Fruit fly (Drosophila melanogaster) whole organism, embryonic: ENCODE measurements around the gene CG7164.

Experiments used
- B-H2 ChIP-seq: fragments of 200-800 bp; sonication (Bioruptor generic); optimal IDR thresholded peaks from 2 replicates; lab custom pipeline; 2018; ENCODE audit warnings: missing biosample characterization, mild to moderate bottlenecking, missing genetic modification characterization
- C15 ChIP-seq: fragments of 200-800 bp; sonication (Bioruptor generic); IDR thresholded peaks from 3 replicates; pipeline ENCODE4 v1.3.6; 2022; ENCODE audit warnings: missing biosample characterization, missing genetic modification characterization
- CG11560 ChIP-seq: fragments of 200-800 bp; sonication (Bioruptor generic); IDR thresholded peaks from 3 replicates; pipeline ENCODE4 v1.3.6; 2022; ENCODE audit warnings: missing biosample characterization, missing genetic modification characterization
- CG12236 ChIP-seq: fragments of 200-800 bp; sonication (Bioruptor generic); optimal IDR thresholded peaks from 2 replicates; lab custom pipeline; 2016; ENCODE audit warnings: missing biosample characterization, missing genetic modification characterization
- CG1233 ChIP-seq: fragments of 200-800 bp; sonication (Bioruptor generic); optimal IDR thresholded peaks from 4 replicates; lab custom pipeline; 2018; ENCODE audit warnings: missing biosample characterization, mild to moderate bottlenecking, missing genetic modification characterization
- CG12942 ChIP-seq: fragments of 200-800 bp; sonication (Bioruptor generic); optimal IDR thresholded peaks from 3 replicates; lab custom pipeline; 2016; ENCODE audit warnings: missing biosample characterization, missing genetic modification characterization
- CG1529 ChIP-seq: fragments of 200-800 bp; sonication (Bioruptor generic); optimal IDR thresholded peaks from 3 replicates; lab custom pipeline; 2018; ENCODE audit warnings: missing biosample characterization, missing genetic modification characterization
- CG15479 ChIP-seq: fragments of 200-800 bp; sonication (Bioruptor generic); optimal IDR thresholded peaks from 3 replicates; lab custom pipeline; 2019; ENCODE audit warnings: missing biosample characterization, mild to moderate bottlenecking, missing genetic modification characterization, moderate library complexity
- CG15601 ChIP-seq: fragments of 200-800 bp; sonication (Bioruptor generic); optimal IDR thresholded peaks from 3 replicates; lab custom pipeline; 2019; ENCODE audit warnings: missing biosample characterization, mild to moderate bottlenecking, missing genetic modification characterization, moderate library complexity
- CG1832 ChIP-seq: fragments of 200-800 bp; sonication (Bioruptor generic); optimal IDR thresholded peaks from 2 replicates; lab custom pipeline; 2017; ENCODE audit warnings: missing biosample characterization, mild to moderate bottlenecking, missing genetic modification characterization, inconsistent platforms
- CG2875 ChIP-seq: fragments of 200-800 bp; sonication (Bioruptor generic); optimal IDR thresholded peaks from 2 replicates; lab custom pipeline; 2017; ENCODE audit warnings: missing biosample characterization, mild to moderate bottlenecking, missing genetic modification characterization, missing genetic modification reagents
- CG30403 ChIP-seq: fragments of 200-800 bp; sonication (Bioruptor generic); optimal IDR thresholded peaks from 3 replicates; lab custom pipeline; 2016; ENCODE audit warnings: missing biosample characterization, missing genetic modification characterization
- CG31365 ChIP-seq: fragments of 200-800 bp; sonication (Bioruptor generic); optimal IDR thresholded peaks from 2 replicates; lab custom pipeline; 2018; ENCODE audit warnings: missing biosample characterization, mild to moderate bottlenecking, missing genetic modification characterization
- CG32767 ChIP-seq: fragments of 200-800 bp; sonication (Bioruptor generic); IDR thresholded peaks from 2 replicates; pipeline ENCODE4 v1.3.6; 2022; ENCODE audit warnings: missing biosample characterization, missing genetic modification characterization
- CG3407 ChIP-seq: fragments of 200-800 bp; sonication (Bioruptor generic); optimal IDR thresholded peaks from 2 replicates; lab custom pipeline; 2018; ENCODE audit warnings: missing biosample characterization, mild to moderate bottlenecking, missing genetic modification characterization
- CG3847 ChIP-seq: fragments of 200-800 bp; sonication (Bioruptor generic); IDR thresholded peaks from 2 replicates; pipeline ENCODE4 v1.3.6; 2022; ENCODE audit warnings: missing biosample characterization, missing genetic modification characterization
- CG4328 ChIP-seq: fragments of 200-800 bp; sonication (Bioruptor generic); optimal IDR thresholded peaks from 3 replicates; lab custom pipeline; 2017; ENCODE audit warnings: missing biosample characterization, missing genetic modification reagents, missing genetic modification characterization
- CG4424 ChIP-seq: fragments of 200-800 bp; sonication (Bioruptor generic); optimal IDR thresholded peaks from 3 replicates; lab custom pipeline; 2016; ENCODE audit warnings: missing biosample characterization, missing genetic modification characterization
- CG5953 ChIP-seq: fragments of 200-800 bp; sonication (Bioruptor generic); IDR thresholded peaks from 2 replicates; pipeline ENCODE4 v1.3.6; 2022; ENCODE audit warnings: missing biosample characterization, missing genetic modification characterization
- CG6175 ChIP-seq: fragments of 200-800 bp; sonication (Bioruptor generic); IDR thresholded peaks from 3 replicates; pipeline ENCODE4 v1.3.6; 2022; ENCODE audit warnings: missing biosample characterization, missing genetic modification characterization
- CG6683 ChIP-seq: fragments of 200-800 bp; sonication (Bioruptor generic); optimal IDR thresholded peaks from 2 replicates; lab custom pipeline; 2017; ENCODE audit warnings: missing biosample characterization, mild to moderate bottlenecking, missing genetic modification characterization, missing genetic modification reagents
- CG6854 ChIP-seq: fragments of 200-800 bp; sonication (Bioruptor generic); optimal IDR thresholded peaks from 3 replicates; lab custom pipeline; 2017; ENCODE audit warnings: missing biosample characterization, mild to moderate bottlenecking, missing genetic modification characterization
- CG7556 ChIP-seq: fragments of 200-800 bp; sonication (Bioruptor generic); optimal IDR thresholded peaks from 2 replicates; lab custom pipeline; 2017; ENCODE audit warnings: missing biosample characterization, mild to moderate bottlenecking, missing genetic modification characterization
- CG8290 ChIP-seq, 3 experiments: fragments of 200-800 bp; sonication (Bioruptor generic); optimal IDR thresholded peaks; 2 replicates each; lab custom pipeline; 2016 to 2019; ENCODE audit warnings: missing biosample characterization in 3 of 3, missing genetic modification characterization in 3 of 3, mild to moderate bottlenecking in 2 of 3, moderate library complexity in 1 of 3
- CG8924 ChIP-seq: fragments of 200-800 bp; optimal IDR thresholded peaks from 3 replicates; lab custom pipeline; 2019; ENCODE audit warnings: missing biosample characterization, mild to moderate bottlenecking, missing genetic modification characterization, moderate library complexity
- CrebB ChIP-seq: fragments of 200-800 bp; sonication (Bioruptor generic); optimal IDR thresholded peaks from 3 replicates; lab custom pipeline; 2018; ENCODE audit warnings: missing biosample characterization, mild to moderate bottlenecking, missing genetic modification characterization
- Deaf1 ChIP-seq: fragments of 200-800 bp; optimal IDR thresholded peaks from 3 replicates; lab custom pipeline; 2019; ENCODE audit warnings: missing biosample characterization, mild to moderate bottlenecking, missing genetic modification characterization, moderate library complexity
- Fer2 ChIP-seq: fragments of 200-800 bp; sonication (Bioruptor generic); optimal IDR thresholded peaks from 2 replicates; lab custom pipeline; 2018; ENCODE audit warnings: missing biosample characterization, mild to moderate bottlenecking, missing genetic modification characterization, moderate library complexity
- Hr51 ChIP-seq, 2 experiments: fragments of 200-800 bp; sonication (Bioruptor generic); optimal IDR thresholded peaks; 2 replicates in 1 of 2; 3 replicates in 1 of 2; lab custom pipeline; 2016 to 2018; ENCODE audit warnings: missing biosample characterization in 2 of 2, missing genetic modification characterization in 2 of 2, mild to moderate bottlenecking in 1 of 2, moderate library complexity in 1 of 2
- Jarid2 ChIP-seq: fragments of 200-800 bp; sonication (Bioruptor generic); optimal IDR thresholded peaks from 3 replicates; lab custom pipeline; 2017; ENCODE audit warnings: mild to moderate bottlenecking, missing biosample characterization, missing genetic modification reagents, missing genetic modification characterization
- Meics ChIP-seq: fragments of 200-800 bp; sonication (Bioruptor generic); optimal IDR thresholded peaks from 2 replicates; lab custom pipeline; 2017; ENCODE audit warnings: missing biosample characterization, mild to moderate bottlenecking, missing genetic modification characterization
- NC2α ChIP-seq: fragments of 200-800 bp; sonication (Bioruptor generic); optimal IDR thresholded peaks from 2 replicates; lab custom pipeline; 2016; ENCODE audit warnings: missing biosample characterization, missing genetic modification characterization
- Optix ChIP-seq: fragments of 200-800 bp; sonication (Bioruptor generic); IDR thresholded peaks from 3 replicates; pipeline ENCODE4 v1.3.6; 2022; ENCODE audit warnings: missing biosample characterization, missing genetic modification characterization
- PHDP ChIP-seq: fragments of 200-800 bp; sonication (Bioruptor generic); optimal IDR thresholded peaks from 3 replicates; lab custom pipeline; 2018; ENCODE audit warnings: missing biosample characterization, mild to moderate bottlenecking, missing genetic modification characterization, moderate library complexity
- Pdp1 ChIP-seq, 2 experiments: fragments of 200-800 bp; sonication (Bioruptor generic); optimal IDR thresholded peaks; 3 replicates each; lab custom pipeline; 2016; ENCODE audit warnings: missing biosample characterization in 2 of 2, missing genetic modification characterization in 2 of 2, mild to moderate bottlenecking in 1 of 2, moderate library complexity in 1 of 2
- Side ChIP-seq: fragments of 200-800 bp; sonication (Bioruptor generic); optimal IDR thresholded peaks from 2 replicates; lab custom pipeline; 2016; ENCODE audit warnings: missing biosample characterization, missing genetic modification characterization
- Sox100B ChIP-seq: fragments of 200-800 bp; sonication (Bioruptor generic); optimal IDR thresholded peaks from 3 replicates; lab custom pipeline; 2018; ENCODE audit warnings: missing biosample characterization, mild to moderate bottlenecking, missing genetic modification characterization
- Sry-δ ChIP-seq: fragments of 200-800 bp; sonication (Bioruptor generic); optimal IDR thresholded peaks from 2 replicates; lab custom pipeline; 2016; ENCODE audit warnings: missing biosample characterization, missing genetic modification characterization
- Stat92E ChIP-seq, 3 experiments: fragments of >200 bp in 2 of 3; fragments of 200-800 bp in 1 of 3; sonication (Bioruptor generic) in 1 of 3; optimal IDR thresholded peaks; 2 replicates each; lab custom pipeline; 2017 to 2019; ENCODE audit warnings: missing biosample characterization in 3 of 3, missing genetic modification characterization in 3 of 3, mild to moderate bottlenecking in 1 of 3, moderate library complexity in 1 of 3
- ash1 ChIP-seq: fragments of 200-800 bp; sonication (Bioruptor generic); optimal IDR thresholded peaks from 2 replicates; lab custom pipeline; 2018; ENCODE audit warnings: missing biosample characterization, mild to moderate bottlenecking, missing genetic modification characterization
- btn ChIP-seq: fragments of 200-800 bp; sonication (Bioruptor generic); optimal IDR thresholded peaks from 2 replicates; lab custom pipeline; 2016; ENCODE audit warnings: missing biosample characterization, missing genetic modification characterization
- cg ChIP-seq: fragments of 200-800 bp; sonication (Bioruptor generic); optimal IDR thresholded peaks from 3 replicates; lab custom pipeline; 2019; ENCODE audit warnings: missing biosample characterization, mild to moderate bottlenecking, missing genetic modification characterization, moderate library complexity
- dati ChIP-seq: fragments of 200-800 bp; sonication (Bioruptor generic); IDR thresholded peaks from 2 replicates; pipeline ENCODE4 v1.3.6; 2022; ENCODE audit warnings: missing biosample characterization, missing genetic modification characterization
- dimm ChIP-seq: fragments of 200-800 bp; sonication (Bioruptor generic); IDR thresholded peaks from 2 replicates; pipeline ENCODE4 v1.3.6; 2022; ENCODE audit warnings: missing biosample characterization, missing genetic modification characterization
- ems ChIP-seq: fragments of 200-800 bp; sonication (Bioruptor generic); optimal IDR thresholded peaks from 3 replicates; lab custom pipeline; 2016; ENCODE audit warnings: missing biosample characterization, missing genetic modification characterization
- gsb ChIP-seq: fragments of 200-800 bp; sonication (Bioruptor generic); IDR thresholded peaks from 2 replicates; pipeline ENCODE4 v1.3.6; 2022; ENCODE audit warnings: missing biosample characterization, missing genetic modification characterization
- kay ChIP-seq: fragments of 200-800 bp; sonication (Bioruptor generic); optimal IDR thresholded peaks from 2 replicates; lab custom pipeline; 2016; ENCODE audit warnings: missing biosample characterization, missing genetic modification characterization
- klu ChIP-seq: fragments of 200-800 bp; sonication (Bioruptor generic); IDR thresholded peaks from 2 replicates; pipeline ENCODE4 v1.3.6; 2022; ENCODE audit warnings: missing biosample characterization, missing genetic modification characterization
- otp ChIP-seq: fragments of 200-800 bp; sonication (Bioruptor generic); IDR thresholded peaks from 3 replicates; pipeline ENCODE4, ENCODE4 v1.3.6; 2022; ENCODE audit warnings: missing biosample characterization, missing genetic modification characterization
- wek ChIP-seq: fragments of 200-800 bp; sonication (Bioruptor generic); optimal IDR thresholded peaks from 3 replicates; lab custom pipeline; 2018; ENCODE audit warnings: missing biosample characterization, mild to moderate bottlenecking, missing genetic modification characterization, moderate library complexity

Gene CG7164

DNA sequence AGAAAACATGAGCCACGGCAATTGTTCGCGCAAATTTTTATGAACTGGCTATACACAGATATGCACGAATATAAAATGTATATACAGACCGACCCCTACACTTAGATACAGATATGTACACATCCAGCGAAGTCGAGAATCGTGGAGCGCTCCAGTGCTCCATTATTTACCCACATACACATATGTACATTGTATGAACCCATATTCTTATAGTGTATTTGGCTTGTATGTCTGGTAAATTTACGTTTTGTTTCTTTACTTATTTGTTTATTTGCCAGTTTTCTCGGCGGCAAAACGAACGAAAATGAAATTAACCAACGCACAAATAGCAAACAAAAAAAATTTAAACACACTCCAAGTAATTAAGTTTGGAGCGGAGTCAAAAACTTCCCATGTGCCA is 32.1 kb downstream of the CG7164 start (continued):
- TF ChIP-seq CG6175 (GFP tag; lab: Robert Waterston, UW) (no peak), ems (no peak), Sry-δ (peak; percentile 1), Fer2 (peak; percentile 75), cg (GFP tag; lab: Kevin White, UChicago) (peak; percentile 65), btn (GFP tag; lab: Kevin White, UChicago) (no peak), Hr51 (GFP tag; optimal IDR thresholded peaks at IDR 0.05; lab: Kevin White, UChicago) (no peak), Optix (GFP tag; lab: Robert Waterston, UW) (no peak), Pdp1 (GFP tag; optimal IDR thresholded peaks at IDR 0.05; lab: Kevin White, UChicago) (peak in 1 of 2 experiments; percentile 21), NC2α (peak; percentile 42), Stat92E (GFP tag; optimal IDR thresholded peaks at IDR 0.05; lab: Kevin White, UChicago) (no peak), CG1233 (GFP tag; lab: Kevin White, UChicago) (peak; percentile 81), CG12942 (no peak), CG30403 (GFP tag; lab: Kevin White, UChicago) (no peak), CrebB (tag; lab: Kevin White, UChicago) (peak; percentile 50), CG7556 (peak; percentile 34), Side (GFP tag; lab: Kevin White, UChicago) (peak; percentile 62), CG5953 (GFP tag; lab: Robert Waterston, UW) (no peak), Sox100B (GFP tag; lab: Kevin White, UChicago) (no peak), wek (GFP tag; lab: Kevin White, UChicago) (peak; percentile 26), Meics (GFP tag; lab: Kevin White, UChicago) (peak; percentile 69), Jarid2 (GFP tag; lab: Kevin White, UChicago) (peak; percentile 35), C15 (GFP tag; lab: Robert Waterston, UW) (no peak), CG8290 (GFP tag; optimal IDR thresholded peaks at IDR 0.05; lab: Kevin White, UChicago) (no peak), CG8290 (tag; optimal IDR thresholded peaks at IDR 0.05; lab: Kevin White, UChicago) (peak in 1 of 2 experiments; percentile 85), otp (GFP tag; lab: Robert Waterston, UW) (peak; percentile 51; the same call in 1 of the 3 replicates), CG12236 (no peak), dati (GFP tag; lab: Robert Waterston, UW) (no peak), CG1529 (GFP tag; lab: Kevin White, UChicago) (no peak), CG6854 (peak; percentile 33), CG4328 (GFP tag; lab: Kevin White, UChicago) (peak; percentile 85), CG4424 (GFP tag; lab: Kevin White, UChicago) (no peak), Deaf1 (tag; lab: Kevin White, UChicago) (peak; percentile 22), kay (GFP tag; lab: Kevin White, UChicago) (peak; percentile 51), ash1 (GFP tag; lab: Kevin White, UChicago) (peak; percentile 56), CG3407 (GFP tag; lab: Kevin White, UChicago) (peak; percentile 39), CG3847 (GFP tag; lab: Robert Waterston, UW) (peak; percentile 41), CG15601 (tag; lab: Kevin White, UChicago) (peak; percentile 61), dimm (GFP tag; lab: Robert Waterston, UW) (no peak), CG2875 (GFP tag; lab: Kevin White, UChicago) (peak; percentile 35), PHDP (tag; lab: Kevin White, UChicago) (peak; percentile 57), B-H2 (peak; percentile 69), CG31365 (peak; percentile 79), CG11560 (tag; lab: Robert Waterston, UW) (peak; percentile 15; the same call in 1 of the 3 replicates), CG8924 (tag; lab: Kevin White, UChicago) (peak; percentile 54), gsb (GFP tag; lab: Robert Waterston, UW) (peak; percentile 21; the same call in 1 of the 2 replicates), CG6683 (GFP tag; lab: Kevin White, UChicago) (peak; percentile 62), CG15479 (GFP tag; lab: Kevin White, UChicago) (no peak), klu (no peak), CG32767 (GFP tag; lab: Robert Waterston, UW) (peak; percentile 46; the same call in 1 of the 2 replicates), CG1832 (GFP tag; lab: Kevin White, UChicago) (no peak)
